Fruit fly (Drosophila melanogaster): ENCODE measurements around the gene CG17147.

DNA sequence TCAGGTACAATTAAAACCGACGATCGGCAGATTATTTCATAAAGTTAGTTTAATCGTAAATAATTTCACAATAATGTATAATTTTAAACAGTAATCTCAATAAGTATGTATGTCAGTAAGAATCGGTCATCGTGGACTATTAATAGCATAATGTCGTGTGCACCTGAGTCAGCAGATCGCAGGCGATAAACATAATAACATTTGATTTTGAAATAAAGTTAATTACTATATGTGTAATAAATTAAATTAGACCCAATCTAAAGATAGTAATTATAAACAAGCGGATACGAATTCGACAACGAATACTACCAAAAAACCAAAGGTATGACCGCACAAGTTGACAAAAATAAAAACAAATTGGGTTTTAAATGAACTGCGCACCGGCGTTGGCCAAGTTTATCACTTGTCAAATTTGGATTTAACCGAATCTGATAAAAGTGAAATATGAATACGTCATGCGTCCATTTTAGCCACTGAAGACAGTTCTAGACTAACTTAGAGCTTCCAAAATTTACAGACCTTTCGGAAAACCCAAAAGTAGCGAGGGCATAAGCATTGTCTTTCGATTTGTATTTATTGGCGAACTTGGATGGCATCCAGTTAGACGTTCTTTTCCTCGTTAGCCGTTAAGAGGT lies 16.7 kb upstream of the CG17147 start, which contains the start of gene CG6996:
- TF ChIP-seq CG17806 (tag; optimal IDR thresholded peaks at IDR 0.05) (no peak), CG9948 (tag; optimal IDR thresholded peaks at IDR 0.05) (no peak), CG32121 (GFP tag; IDR thresholded peaks at IDR 0.05) (no peak), Snoo (tag; optimal IDR thresholded peaks at IDR 0.05) (no peak), CG34367 (tag; optimal IDR thresholded peaks at IDR 0.05) (no peak), EcR (GFP tag; optimal IDR thresholded peaks at IDR 0.05) (no peak), CG4496 (GFP tag; IDR thresholded peaks at IDR 0.05) (no peak), CG13204 (GFP tag; optimal IDR thresholded peaks at IDR 0.05) (no peak), CG8301 (tag; optimal IDR thresholded peaks at IDR 0.05) (no peak), fd96Ca (GFP tag; IDR thresholded peaks at IDR 0.05) (no peak)
